Worm (Caenorhabditis elegans) whole organism, midembryonic: Measurements from ENCODE around the gene C15F1.1.

Experiments used
- T22C8.4 ChIP-seq: fragments of 200-800 bp; sonication (Bioruptor generic); IDR thresholded peaks from 2 replicates; pipeline ENCODE4 v1.3.6; 2022; ENCODE audit warnings: missing genetic modification characterization, missing compliant biosample characterization
- flt-1 ChIP-seq: fragments of 200-800 bp; sonication (Bioruptor generic); IDR thresholded peaks from 2 replicates; pipeline ENCODE4 v1.3.6; 2022; ENCODE audit warnings: missing genetic modification characterization, missing compliant biosample characterization
- klf-2 ChIP-seq: fragments of 200-800 bp; sonication (Bioruptor generic); conservative IDR thresholded peaks from 2 replicates; pipeline ENCODE4 v1.3.6; 2022; ENCODE audit warnings: missing genetic modification reagents, missing genetic modification characterization, missing compliant biosample characterization
- tab-1 ChIP-seq: fragments of 200-800 bp; sonication (Bioruptor generic); IDR thresholded peaks from 2 replicates; pipeline ENCODE4 v1.3.6; 2022; ENCODE audit warnings: missing genetic modification characterization, missing compliant biosample characterization

DNA sequence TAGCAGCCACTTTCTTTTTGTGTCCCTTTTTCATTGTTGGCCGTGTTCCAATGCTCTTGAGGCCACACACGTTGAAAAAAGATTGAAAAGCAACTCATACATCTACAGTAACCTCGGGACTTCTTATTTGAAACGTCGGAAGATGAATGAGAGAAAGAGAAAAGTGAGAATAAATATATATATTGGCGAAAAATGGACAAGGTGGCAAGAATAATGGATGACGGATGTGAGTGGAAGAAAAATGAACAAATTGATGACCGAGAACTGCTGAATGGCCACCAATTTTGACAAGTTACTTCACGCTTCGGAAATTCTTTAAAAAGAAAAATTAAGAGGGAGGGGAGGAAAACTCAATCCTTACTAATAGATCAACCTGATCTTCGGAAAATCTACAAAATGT is 31.5 kb upstream of the C15F1.1 start:
- no peak for TF ChIP-seq T22C8.4 (GFP tag; lab: Robert Waterston, UW)
- no peak for TF ChIP-seq klf-2 (GFP tag; lab: Robert Waterston, UW)
- no peak for TF ChIP-seq flt-1 (GFP tag; lab: Robert Waterston, UW)
- no peak for TF ChIP-seq tab-1 (GFP tag; lab: Robert Waterston, UW)
